Worm (Caenorhabditis elegans) whole organism, midembryonic: Measurements from ENCODE around the gene ZK355.8.

Experiments used
- T22C8.4 ChIP-seq: fragments of 200-800 bp; sonication (Bioruptor generic); IDR thresholded peaks from 2 replicates; pipeline ENCODE4 v1.3.6; 2022; ENCODE audit warnings: missing genetic modification characterization, missing compliant biosample characterization
- cog-1 ChIP-seq: sonication (generic microtip); optimal IDR thresholded peaks from 2 replicates; lab custom pipeline; 2016; ENCODE audit warnings: missing genetic modification characterization, missing compliant biosample characterization
- flt-1 ChIP-seq: fragments of 200-800 bp; sonication (Bioruptor generic); IDR thresholded peaks from 2 replicates; pipeline ENCODE4 v1.3.6; 2022; ENCODE audit warnings: missing genetic modification characterization, missing compliant biosample characterization
- klf-2 ChIP-seq: fragments of 200-800 bp; sonication (Bioruptor generic); conservative IDR thresholded peaks from 2 replicates; pipeline ENCODE4 v1.3.6; 2022; ENCODE audit warnings: missing genetic modification reagents, missing genetic modification characterization, missing compliant biosample characterization
- med-1 ChIP-seq: sonication (generic microtip); optimal IDR thresholded peaks from 2 replicates; lab custom pipeline; 2017; ENCODE audit warnings: missing genetic modification characterization, mild to moderate bottlenecking, missing compliant biosample characterization, antibody characterized with exemption, missing genetic modification reagents; ENCODE audit not compliant: insufficient read depth
- ref-1 ChIP-seq: fragments of 200-800 bp; sonication (Bioruptor generic); conservative IDR thresholded peaks from 2 replicates; pipeline ENCODE4 v1.3.6; 2022; ENCODE audit warnings: missing genetic modification reagents, missing genetic modification characterization, missing compliant biosample characterization
- tab-1 ChIP-seq: fragments of 200-800 bp; sonication (Bioruptor generic); IDR thresholded peaks from 2 replicates; pipeline ENCODE4 v1.3.6; 2022; ENCODE audit warnings: missing genetic modification characterization, missing compliant biosample characterization
- ztf-23 ChIP-seq: fragments of 200-800 bp; sonication (Bioruptor generic); IDR thresholded peaks from 2 replicates; pipeline ENCODE4 v1.3.6; 2022; ENCODE audit warnings: missing genetic modification reagents, missing genetic modification characterization, missing compliant biosample characterization
- ztf-29 ChIP-seq: fragments of 200-800 bp; sonication (Bioruptor generic); IDR thresholded peaks from 2 replicates; pipeline ENCODE4 v1.3.6; 2022; ENCODE audit warnings: missing genetic modification reagents, missing genetic modification characterization, missing compliant biosample characterization

Gene ZK355.8

ce11 chrII:2948614-2949013 is 21.0 kb downstream of the ZK355.8 start:
- no peak for TF ChIP-seq T22C8.4 (GFP tag; lab: Robert Waterston, UW)
- TF ChIP-seq ztf-23 (GFP tag; lab: Robert Waterston, UW) = no peak
- no peak for TF ChIP-seq klf-2 (GFP tag; lab: Robert Waterston, UW)
- TF ChIP-seq cog-1 (tag; lab: Kevin White, UChicago) = no peak
- no peak for TF ChIP-seq tab-1 (GFP tag; lab: Robert Waterston, UW)
- TF ChIP-seq ref-1 = no peak
- TF ChIP-seq med-1 (GFP tag; lab: Kevin White, UChicago) = no peak
- TF ChIP-seq flt-1 (GFP tag; lab: Robert Waterston, UW) = no peak
- no peak for TF ChIP-seq ztf-29 (GFP tag; lab: Robert Waterston, UW)

- TF ChIP-seq ztf-23 (GFP tag; lab: Robert Waterston, UW) (no peak), ztf-29 (GFP tag; lab: Robert Waterston, UW) (no peak), klf-2 (GFP tag; lab: Robert Waterston, UW) (no peak), tab-1 (GFP tag; lab: Robert Waterston, UW) (no peak), T22C8.4 (GFP tag; lab: Robert Waterston, UW) (no peak), flt-1 (GFP tag; lab: Robert Waterston, UW) (no peak), ref-1 (no peak), cog-1 (tag; lab: Kevin White, UChicago) (no peak), med-1 (GFP tag; lab: Kevin White, UChicago) (no peak)
These were observed 25.0 kb downstream of the ZK355.8 start, which contains the start of gene irld-51 for ce11 chrII:2952629-2953028. Gene irld-51 (minus strand): TSS chrII:2952729.

DNA sequence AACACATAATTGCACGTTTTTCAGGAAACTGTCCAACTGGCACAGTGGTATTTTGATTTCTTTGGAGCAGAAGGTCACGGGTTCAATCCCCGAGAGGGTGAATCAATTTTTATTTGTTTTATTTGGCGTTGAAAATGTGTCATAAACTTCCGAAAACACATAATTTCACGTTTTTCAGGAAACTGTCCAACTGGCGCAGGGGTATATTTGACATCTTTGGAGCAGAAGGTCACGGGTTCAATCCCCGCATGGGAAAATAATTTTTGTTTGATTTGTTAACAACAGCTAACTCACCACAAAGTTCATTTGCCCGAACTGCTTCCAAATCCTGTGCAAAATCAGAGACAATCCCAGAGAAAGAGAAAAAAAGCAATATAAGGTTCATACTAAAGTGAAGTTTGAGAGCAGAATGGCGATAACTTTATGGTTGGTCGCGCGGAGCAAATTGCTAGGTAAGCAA is 28.1 kb downstream of the ZK355.8 start, which contains the start of gene irld-48:
Gene irld-48, plus strand, starts transcription at position 410 of the 460 bp plus-strand sequence.
- TF ChIP-seq ref-1 = no peak
- TF ChIP-seq flt-1 (GFP tag; lab: Robert Waterston, UW) = no peak
- TF ChIP-seq tab-1 (GFP tag; lab: Robert Waterston, UW) = no peak
- no peak for TF ChIP-seq klf-2 (GFP tag; lab: Robert Waterston, UW)
- no peak for TF ChIP-seq T22C8.4 (GFP tag; lab: Robert Waterston, UW)
- no peak for TF ChIP-seq ztf-23 (GFP tag; lab: Robert Waterston, UW)
- TF ChIP-seq cog-1 (tag; lab: Kevin White, UChicago) = no peak
- no peak for TF ChIP-seq ztf-29 (GFP tag; lab: Robert Waterston, UW)

ce11 chrII:2958308-2958707 is 30.7 kb downstream of the ZK355.8 start, which contains the start of gene srw-60:
Gene srw-60 (plus strand): TSS chrII:2958608.
- TF ChIP-seq ref-1 (no peak), tab-1 (GFP tag; lab: Robert Waterston, UW) (no peak), T22C8.4 (GFP tag; lab: Robert Waterston, UW) (no peak), flt-1 (GFP tag; lab: Robert Waterston, UW) (no peak), med-1 (GFP tag; lab: Kevin White, UChicago) (no peak), ztf-23 (GFP tag; lab: Robert Waterston, UW) (no peak), klf-2 (GFP tag; lab: Robert Waterston, UW) (no peak), ztf-29 (GFP tag; lab: Robert Waterston, UW) (no peak), cog-1 (tag; lab: Kevin White, UChicago) (no peak)

DNA sequence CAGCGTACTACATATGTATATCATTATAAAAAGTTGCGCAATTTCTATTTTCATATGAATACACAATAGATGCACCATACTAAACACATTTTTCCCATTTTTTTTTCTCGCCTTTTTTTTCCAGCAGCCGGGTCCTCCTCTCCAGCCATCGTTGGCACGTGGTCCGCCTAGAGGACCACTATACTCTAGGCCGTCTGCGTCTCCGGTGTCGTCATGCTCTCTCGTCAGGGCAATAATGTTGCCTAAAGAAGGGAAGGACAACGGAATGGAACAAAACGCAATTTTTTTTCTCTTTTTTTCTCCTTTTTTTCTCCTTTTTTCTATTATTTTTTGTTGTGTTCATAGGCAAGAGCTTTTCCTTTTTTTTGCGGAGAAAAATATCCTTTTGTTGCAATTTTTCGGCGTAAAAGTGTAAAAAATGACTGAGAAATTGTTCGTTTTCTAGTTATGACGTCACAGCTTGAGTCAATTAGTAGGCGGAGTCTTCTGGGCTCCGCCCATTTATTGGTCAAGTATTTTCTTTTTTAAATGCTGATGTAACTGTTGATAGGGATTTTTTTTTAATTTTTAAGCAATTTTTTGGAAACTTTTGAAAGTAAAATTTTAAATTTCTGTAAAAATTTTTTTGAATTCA is 35.0 kb downstream of the ZK355.8 start:
- TF ChIP-seq T22C8.4 (GFP tag; lab: Robert Waterston, UW) (no peak), flt-1 (GFP tag; lab: Robert Waterston, UW) (no peak), ref-1 (no peak), klf-2 (GFP tag; lab: Robert Waterston, UW) (no peak), ztf-29 (GFP tag; lab: Robert Waterston, UW) (no peak), cog-1 (tag; lab: Kevin White, UChicago) (no peak), med-1 (GFP tag; lab: Kevin White, UChicago) (no peak)

DNA sequence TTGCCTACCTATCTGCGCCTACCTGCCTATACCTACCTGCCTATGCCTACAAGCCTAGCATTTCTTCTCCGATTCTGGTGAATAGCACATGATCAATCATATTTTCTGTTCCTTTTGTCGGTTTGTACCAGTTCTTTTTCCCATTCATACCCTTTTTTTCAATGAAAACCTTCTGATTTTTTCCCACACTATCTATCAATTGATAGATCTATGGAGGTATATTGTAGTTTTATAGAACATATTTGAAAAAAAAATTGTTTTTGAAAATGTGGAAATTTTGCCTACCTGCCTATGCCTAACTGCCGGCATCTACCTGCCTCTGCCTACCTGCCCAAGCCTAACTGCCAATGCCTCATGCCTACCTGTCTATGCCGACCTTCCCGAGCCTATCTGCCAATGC is 36.0 kb downstream of the ZK355.8 start:
- TF ChIP-seq ref-1 (no peak), klf-2 (GFP tag; lab: Robert Waterston, UW) (no peak), cog-1 (tag; lab: Kevin White, UChicago) (no peak), flt-1 (GFP tag; lab: Robert Waterston, UW) (no peak), ztf-29 (GFP tag; lab: Robert Waterston, UW) (no peak), med-1 (GFP tag; lab: Kevin White, UChicago) (no peak), tab-1 (GFP tag; lab: Robert Waterston, UW) (no peak), ztf-23 (GFP tag; lab: Robert Waterston, UW) (no peak), T22C8.4 (GFP tag; lab: Robert Waterston, UW) (no peak)

- TF ChIP-seq tab-1 (GFP tag; lab: Robert Waterston, UW) = no peak
- no peak for TF ChIP-seq med-1 (GFP tag; lab: Kevin White, UChicago)
- TF ChIP-seq ref-1 = no peak
- TF ChIP-seq T22C8.4 (GFP tag; lab: Robert Waterston, UW) = no peak
- no peak for TF ChIP-seq flt-1 (GFP tag; lab: Robert Waterston, UW)
- TF ChIP-seq cog-1 (tag; lab: Kevin White, UChicago) = no peak
- TF ChIP-seq klf-2 (GFP tag; lab: Robert Waterston, UW) = no peak
- TF ChIP-seq ztf-29 (GFP tag; lab: Robert Waterston, UW) = no peak
- TF ChIP-seq ztf-23 (GFP tag; lab: Robert Waterston, UW) = no peak
These were observed 37.8 kb downstream of the ZK355.8 start for ce11 chrII:2965215-2965998.

DNA sequence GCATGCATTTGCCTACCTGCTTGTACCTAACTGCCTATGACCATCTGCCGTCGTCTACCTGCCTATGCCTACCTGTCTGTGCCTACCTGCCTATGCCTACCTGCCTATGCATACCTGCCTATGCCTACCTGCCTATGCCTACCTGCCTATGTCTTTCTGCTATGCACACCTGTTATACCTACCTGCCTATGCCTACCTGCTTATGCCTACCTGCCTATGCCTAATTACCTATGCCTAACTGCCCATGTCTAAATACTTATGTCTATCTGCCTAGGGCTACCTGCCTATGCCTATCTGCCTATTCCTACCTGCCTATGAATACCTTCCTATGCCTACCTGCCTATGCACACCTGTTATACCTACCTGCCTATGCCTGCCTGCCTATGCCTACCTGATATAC is 38.7 kb downstream of the ZK355.8 start:
- TF ChIP-seq ztf-23 (GFP tag; lab: Robert Waterston, UW) (peak; percentile 64), T22C8.4 (GFP tag; lab: Robert Waterston, UW) (no peak), flt-1 (GFP tag; lab: Robert Waterston, UW) (no peak), klf-2 (GFP tag; lab: Robert Waterston, UW) (no peak), cog-1 (tag; lab: Kevin White, UChicago) (no peak), med-1 (GFP tag; lab: Kevin White, UChicago) (no peak), tab-1 (GFP tag; lab: Robert Waterston, UW) (no peak), ref-1 (no peak)
